Worm (Caenorhabditis elegans) whole organism, young adult: Measurements from ENCODE around the gene pot-1.
A peak's percentile ranks its signal among the peaks of the same experiment; 100 is the strongest.

Experiments
- B0019.2 ChIP-seq: fragments of 200-800 bp; sonication (Bioruptor generic); conservative IDR thresholded peaks from 2 replicates; pipeline ENCODE4 v1.3.6; 2022; ENCODE audit warnings: missing genetic modification reagents, missing genetic modification characterization, missing compliant biosample characterization
- F10E7.11 ChIP-seq: sonication (generic microtip); optimal IDR thresholded peaks from 2 replicates; lab custom pipeline; 2017; ENCODE audit warnings: mild to moderate bottlenecking, missing genetic modification characterization, moderate library complexity, missing compliant biosample characterization
- F49E8.2 ChIP-seq: sonication (generic microtip); optimal IDR thresholded peaks from 3 replicates; lab custom pipeline; 2017; ENCODE audit warnings: missing genetic modification characterization, mild to moderate bottlenecking, missing compliant biosample characterization, antibody characterized with exemption, moderate library complexity; ENCODE audit not compliant: insufficient read depth
- F57C9.4 ChIP-seq: sonication (generic microtip); optimal IDR thresholded peaks from 2 replicates; lab custom pipeline; 2017; ENCODE audit warnings: mild to moderate bottlenecking, missing genetic modification characterization, missing compliant biosample characterization
- efl-1 ChIP-seq: fragments of 150-350 bp; optimal IDR thresholded peaks from 2 replicates; lab custom pipeline; 2014; ENCODE audit warnings: missing biosample characterization, missing genetic modification reagents, missing genetic modification characterization
- ets-4 ChIP-seq: fragments of 200-800 bp; sonication (Bioruptor generic); optimal IDR thresholded peaks from 2 replicates; lab custom pipeline; 2018; ENCODE audit warnings: mild to moderate bottlenecking, missing genetic modification characterization, missing compliant biosample characterization
- him-1 ChIP-seq: sonication (generic microtip); optimal IDR thresholded peaks from 2 replicates; lab custom pipeline; 2016; ENCODE audit warnings: missing genotype, missing genetic modification reagents, missing genetic modification characterization, missing compliant biosample characterization
- hmg-20 ChIP-seq: fragments of 200-800 bp; sonication (Bioruptor generic); IDR thresholded peaks from 2 replicates; pipeline ENCODE4 v1.3.6; 2022; ENCODE audit warnings: missing genetic modification reagents, missing genetic modification characterization, missing compliant biosample characterization
- nhr-80 ChIP-seq: sonication (generic microtip); optimal IDR thresholded peaks from 2 replicates; lab custom pipeline; 2016; ENCODE audit warnings: missing genetic modification characterization, missing compliant biosample characterization
- nhr-90 ChIP-seq: sonication (generic microtip); optimal IDR thresholded peaks from 2 replicates; lab custom pipeline; 2016; ENCODE audit warnings: missing genotype, mild to moderate bottlenecking, missing genetic modification characterization, missing compliant biosample characterization
- pha-4 ChIP-seq: fragments of 150-350 bp; sonication (generic microtip); optimal IDR thresholded peaks from 2 replicates; lab custom pipeline; 2014; ENCODE audit warnings: missing biosample characterization, missing genetic modification reagents, missing genetic modification characterization
- snpc-1.1 ChIP-seq: sonication (generic microtip); optimal IDR thresholded peaks from 2 replicates; lab custom pipeline; 2017; ENCODE audit warnings: missing genetic modification characterization, mild to moderate bottlenecking, missing compliant biosample characterization, antibody characterized with exemption, moderate library complexity, missing genotype, missing genetic modification reagents; ENCODE audit not compliant: insufficient read depth
- sptf-2 ChIP-seq: fragments of 200-800 bp; sonication (Bioruptor generic); optimal IDR thresholded peaks from 2 replicates; lab custom pipeline; 2018; ENCODE audit warnings: mild to moderate bottlenecking, missing genetic modification characterization, missing compliant biosample characterization
- ztf-28 ChIP-seq: fragments of 200-800 bp; sonication (Bioruptor generic); IDR thresholded peaks from 2 replicates; pipeline ENCODE4 v1.3.6; 2022; ENCODE audit warnings: missing genetic modification reagents, missing genetic modification characterization, missing compliant biosample characterization

DNA sequence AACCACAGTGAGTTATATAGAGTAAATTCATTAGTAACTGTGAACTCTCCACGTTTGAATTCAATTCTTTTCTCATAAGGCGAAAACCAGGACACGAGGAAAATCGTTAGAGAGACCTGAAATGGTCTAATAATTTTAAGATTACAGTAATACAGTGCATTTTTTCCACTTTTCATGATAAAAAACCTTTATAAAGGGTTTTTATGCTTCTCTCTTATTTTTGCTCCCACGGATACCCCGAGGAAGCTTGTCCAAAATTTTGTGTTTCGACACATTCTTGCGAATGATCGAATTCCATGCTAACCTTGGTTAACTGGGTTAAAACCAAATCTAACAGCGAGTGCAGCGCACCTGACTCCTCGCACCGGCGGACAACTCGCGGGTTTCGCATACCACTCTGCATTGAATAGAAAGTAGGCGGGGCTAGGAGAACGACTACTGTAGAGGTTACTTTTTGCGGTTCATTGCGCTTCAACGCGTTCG, 6.8 kb upstream of the pot-1 start:
- 0 out of 2 replicates have a peak, but pooled peaks have one; percentile 14 for TF ChIP-seq ztf-28 (GFP tag; lab: Robert Waterston, UW)
- no peak for TF ChIP-seq hmg-20
- no peak for TF ChIP-seq ets-4 (GFP tag; lab: Kevin White, UChicago)
- TF ChIP-seq efl-1 (GFP tag; lab: Kevin White, UChicago), result no peak
- TF ChIP-seq F49E8.2, result peak; percentile 83
- TF ChIP-seq F57C9.4, result no peak
- no peak for TF ChIP-seq F10E7.11 (tag; lab: Kevin White, UChicago)
- TF ChIP-seq snpc-1.1 (tag; lab: Kevin White, UChicago), result peak; percentile 98
- TF ChIP-seq sptf-2 (GFP tag; lab: Kevin White, UChicago), result no peak
- no peak for TF ChIP-seq nhr-80
- no peak for TF ChIP-seq pha-4 (tag; lab: Kevin White, UChicago)
- peak; percentile 62 for TF ChIP-seq him-1 (tag; lab: Kevin White, UChicago)
- no peak for TF ChIP-seq nhr-90 (tag; lab: Kevin White, UChicago)
- no peak for TF ChIP-seq B0019.2 (GFP tag; lab: Robert Waterston, UW)
